Fruit fly (Drosophila melanogaster): ENCODE results near the gene Obp18a.
A peak's percentile ranks its signal among the peaks of the same experiment; 100 is the strongest.

The Obp18a gene

dm6 chrX:19167586-19168403, 32.1 kb upstream of the Obp18a start (continued):
- TF ChIP-seq MTF-1 (GFP tag; optimal IDR thresholded peaks at IDR 0.05; ENCODE audit: borderline replicate concordance) (peak; percentile 0), CG2129 (GFP tag; IDR thresholded peaks at IDR 0.05; ENCODE audit: partially characterized antibody) (no peak), ssp (GFP tag; IDR thresholded peaks at IDR 0.05) (no peak), CG12769 (tag; optimal IDR thresholded peaks at IDR 0.05) (peak; percentile 74), NC2α (GFP tag; optimal IDR thresholded peaks at IDR 0.05) (no peak), Kr (GFP tag; optimal IDR thresholded peaks at IDR 0.05) (no peak), CG18476 (GFP tag; optimal IDR thresholded peaks at IDR 0.05) (no peak), CG8388 (GFP tag; optimal IDR thresholded peaks at IDR 0.05) (no peak), sr (GFP tag; IDR thresholded peaks at IDR 0.05) (peak; percentile 87), corto (GFP tag; optimal IDR thresholded peaks at IDR 0.05) (no peak), so (GFP tag; IDR thresholded peaks at IDR 0.05) (peak; percentile 57; the same call in 1 of the 3 replicates), gt (GFP tag; IDR thresholded peaks at IDR 0.05) (no peak), chinmo (GFP tag; IDR thresholded peaks at IDR 0.05; ENCODE audit: partially characterized antibody) (peak; percentile 81; the same call in 3 of the 4 replicates), sqz (GFP tag; optimal IDR thresholded peaks at IDR 0.05) (no peak), CG14667 (GFP tag; IDR thresholded peaks at IDR 0.05) (no peak), CG6765 (GFP tag; optimal IDR thresholded peaks at IDR 0.05) (no peak), CG10543 (GFP tag; optimal IDR thresholded peaks at IDR 0.05) (peak; percentile 60), slbo (GFP tag; IDR thresholded peaks at IDR 0.05) (peak; percentile 25; the same call in 1 of the 2 replicates), CG15479 (GFP tag; optimal IDR thresholded peaks at IDR 0.05) (no peak), lola (GFP tag; optimal IDR thresholded peaks at IDR 0.05) (no peak), Hmx (GFP tag; optimal IDR thresholded peaks at IDR 0.05) (no peak), maf-S (GFP tag; optimal IDR thresholded peaks at IDR 0.05) (no peak), fd96Cb (tag; optimal IDR thresholded peaks at IDR 0.05) (no peak), Usf (GFP tag; optimal IDR thresholded peaks at IDR 0.05) (no peak), ftz-f1 (GFP tag; optimal IDR thresholded peaks at IDR 0.05) (no peak), cad (GFP tag; optimal IDR thresholded peaks at IDR 0.05) (no peak), Stat92E (GFP tag; optimal IDR thresholded peaks at IDR 0.05) (no peak), CG18262 (tag; optimal IDR thresholded peaks at IDR 0.05) (no peak), CG32767 (GFP tag; IDR thresholded peaks at IDR 0.05) (no peak), fru (optimal IDR thresholded peaks at IDR 0.05) (no peak), her (GFP tag; optimal IDR thresholded peaks at IDR 0.05) (peak; percentile 2), CG15011 (GFP tag; optimal IDR thresholded peaks at IDR 0.05) (no peak), Hr3 (GFP tag; optimal IDR thresholded peaks at IDR 0.05) (no peak), CG17385 (GFP tag; optimal IDR thresholded peaks at IDR 0.05) (no peak), H15 (GFP tag; IDR thresholded peaks at IDR 0.05) (no peak), CG17829 (tag; optimal IDR thresholded peaks at IDR 0.05) (no peak), CG8765 (GFP tag; IDR thresholded peaks at IDR 0.05) (no peak), schlank (tag; optimal IDR thresholded peaks at IDR 0.05) (no peak), cato (GFP tag; optimal IDR thresholded peaks at IDR 0.05; ENCODE audit: borderline replicate concordance) (no peak), crp (GFP tag; optimal IDR thresholded peaks at IDR 0.05) (no peak), CG17328 (GFP tag; IDR thresholded peaks at IDR 0.05) (peak; percentile 33; the same call in 1 of the 2 replicates), lab (GFP tag; optimal IDR thresholded peaks at IDR 0.05) (peak; percentile 24), HHEX (GFP tag; optimal IDR thresholded peaks at IDR 0.05) (no peak), Meics (GFP tag; optimal IDR thresholded peaks at IDR 0.05) (no peak), Xbp1 (GFP tag; optimal IDR thresholded peaks at IDR 0.05) (no peak), Dp (GFP tag; optimal IDR thresholded peaks at IDR 0.05) (no peak), CG18619 (GFP tag; optimal IDR thresholded peaks at IDR 0.05) (no peak), grn (GFP tag; optimal IDR thresholded peaks at IDR 0.05) (peak; percentile 51), CG4820 (GFP tag; optimal IDR thresholded peaks at IDR 0.05) (no peak)
